Fruit fly (Drosophila melanogaster): ENCODE data around the gene CG13127.

Gene CG13127

dm6 chr2L:10009293-10009695 is 17.2 kb upstream of the CG13127 start, which contains the start of gene Trp1:
Gene Trp1 (plus strand): TSS chr2L:10009381.
- peak in 1 of 2 experiments; percentile 43 for TF ChIP-seq CTCF (optimal IDR thresholded peaks at IDR 0.05)
- TF ChIP-seq CG8478 (optimal IDR thresholded peaks at IDR 0.05) = no peak

dm6 chr2L:10009800-10010658 is 16.4 kb upstream of the CG13127 start:
- TF ChIP-seq CTCF (optimal IDR thresholded peaks at IDR 0.05) = no peak
- TF ChIP-seq CG8478 (optimal IDR thresholded peaks at IDR 0.05) = no peak

dm6 chr2L:10017363-10017762 is 9.1 kb upstream of the CG13127 start, which contains the start of gene CG13131:
Gene CG13131 (minus strand): TSS chr2L:10017463.
- TF ChIP-seq CTCF (optimal IDR thresholded peaks at IDR 0.05) (no peak), CG8478 (optimal IDR thresholded peaks at IDR 0.05) (no peak)

dm6 chr2L:10032415-10032814 is 5.9 kb downstream of the CG13127 start, which contains the start of gene obst-B:
Gene obst-B (plus strand): TSS chr2L:10032690.
- no peak for TF ChIP-seq CG8478 (optimal IDR thresholded peaks at IDR 0.05)

- peak; percentile 55 to 69 for TF ChIP-seq CTCF (optimal IDR thresholded peaks at IDR 0.05)
- TF ChIP-seq CG8478 (optimal IDR thresholded peaks at IDR 0.05) = no peak
Observed at dm6 chr2L:10033410-10033809, 6.9 kb downstream of the CG13127 start.

dm6 chr2L:10035786-10036364 is 9.4 kb downstream of the CG13127 start:
- TF ChIP-seq CTCF (optimal IDR thresholded peaks at IDR 0.05) = no peak
- no peak for TF ChIP-seq CG8478 (optimal IDR thresholded peaks at IDR 0.05)

dm6 chr2L:10049280-10049679 is 22.8 kb downstream of the CG13127 start, which contains the start of gene CG33301:
Gene CG33301 (plus strand): TSS chr2L:10049580.
- TF ChIP-seq CG8478 (optimal IDR thresholded peaks at IDR 0.05) (no peak), CTCF (optimal IDR thresholded peaks at IDR 0.05) (no peak)

dm6 chr2L:10053583-10054263 is 27.2 kb downstream of the CG13127 start, which contains the start of gene Cpr31A:
Gene Cpr31A (plus strand): TSS chr2L:10054213.
- TF ChIP-seq CTCF (optimal IDR thresholded peaks at IDR 0.05) = peak; percentile 59 to 63
- TF ChIP-seq CG8478 (optimal IDR thresholded peaks at IDR 0.05) = no peak

dm6 chr2L:10056705-10057104 is 30.2 kb downstream of the CG13127 start, which contains the start of gene Pen:
Gene Pen (plus strand): TSS chr2L:10056900.
- TF ChIP-seq CTCF (optimal IDR thresholded peaks at IDR 0.05) (peak in 1 of 2 experiments; percentile 17), CG8478 (optimal IDR thresholded peaks at IDR 0.05) (no peak)

- TF ChIP-seq CTCF (optimal IDR thresholded peaks at IDR 0.05) (no peak), CG8478 (optimal IDR thresholded peaks at IDR 0.05) (no peak)
Observed at dm6 chr2L:10057236-10057635, 30.8 kb downstream of the CG13127 start.

dm6 chr2L:10060516-10060915 is 34.0 kb downstream of the CG13127 start, which contains the start of gene Spn31A:
Gene Spn31A (plus strand): TSS chr2L:10060816.
- no peak for TF ChIP-seq CG8478 (optimal IDR thresholded peaks at IDR 0.05)

- TF ChIP-seq CG8478 (optimal IDR thresholded peaks at IDR 0.05) (no peak), CTCF (optimal IDR thresholded peaks at IDR 0.05) (no peak)
Observed at dm6 chr2L:10061276-10061675, 34.8 kb downstream of the CG13127 start.

dm6 chr2L:10064754-10065153 is 38.3 kb downstream of the CG13127 start:
- TF ChIP-seq CTCF (optimal IDR thresholded peaks at IDR 0.05) (no peak), CG8478 (optimal IDR thresholded peaks at IDR 0.05) (no peak)
